Fruit fly (Drosophila melanogaster) whole organism, adult: ENCODE data around the gene Aos1.
"Not testable (repeated sequence)": the region's sequence is repeated elsewhere in the genome, so short reads cannot be mapped to it uniquely, and the experiment has no call there.

Source experiments
- CG11617 ChIP-seq: fragments of 200-800 bp; sonication (Bioruptor generic); optimal IDR thresholded peaks from 2 replicates; lab custom pipeline; 2017; ENCODE audit warnings: mild to moderate bottlenecking, missing biosample characterization, missing genetic modification reagents, missing genetic modification characterization
- CG12768 ChIP-seq: fragments of 200-800 bp; sonication (Bioruptor generic); optimal IDR thresholded peaks from 2 replicates; lab custom pipeline; 2017; ENCODE audit warnings: missing biosample characterization, missing genetic modification characterization, mild to moderate bottlenecking, moderate library complexity, missing genetic modification reagents
- CG14711 ChIP-seq: fragments of 200-800 bp; sonication (Bioruptor generic); optimal IDR thresholded peaks from 2 replicates; lab custom pipeline; 2018; ENCODE audit warnings: missing biosample characterization, mild to moderate bottlenecking, missing genetic modification characterization, moderate library complexity
- CG1620 ChIP-seq: fragments of 200-800 bp; sonication (Bioruptor generic); optimal IDR thresholded peaks from 2 replicates; lab custom pipeline; 2016; ENCODE audit warnings: missing biosample characterization, missing genetic modification characterization
- CG33017 ChIP-seq: fragments of 200-800 bp; sonication (Bioruptor generic); optimal IDR thresholded peaks from 2 replicates; lab custom pipeline; 2018; ENCODE audit warnings: missing biosample characterization, mild to moderate bottlenecking, missing genetic modification characterization, moderate library complexity
- CG5204 ChIP-seq: fragments of 200-800 bp; sonication (Bioruptor generic); optimal IDR thresholded peaks from 2 replicates; lab custom pipeline; 2016; ENCODE audit warnings: missing biosample characterization, missing genetic modification characterization
- CG7045 ChIP-seq: fragments of 200-800 bp; sonication (Bioruptor generic); optimal IDR thresholded peaks from 2 replicates; lab custom pipeline; 2017; ENCODE audit warnings: missing biosample characterization, mild to moderate bottlenecking, missing genetic modification characterization
- CG7101 ChIP-seq: fragments of 200-800 bp; sonication (Bioruptor generic); optimal IDR thresholded peaks from 2 replicates; lab custom pipeline; 2018; ENCODE audit warnings: missing biosample characterization, mild to moderate bottlenecking, missing genetic modification characterization, moderate library complexity
- Clk ChIP-seq: fragments of 200-800 bp; sonication (Bioruptor generic); optimal IDR thresholded peaks from 2 replicates; lab custom pipeline; 2017; ENCODE audit warnings: missing biosample characterization, missing genetic modification characterization
- Crg-1 ChIP-seq: fragments of 200-800 bp; sonication (Bioruptor generic); optimal IDR thresholded peaks from 2 replicates; lab custom pipeline; 2016; ENCODE audit warnings: missing biosample characterization, missing genetic modification characterization
- Hr96 ChIP-seq: fragments of 200-800 bp; sonication (Bioruptor generic); optimal IDR thresholded peaks from 2 replicates; lab custom pipeline; 2016; ENCODE audit warnings: missing biosample characterization, missing genetic modification characterization
- Mnt ChIP-seq: fragments of 200-800 bp; sonication (Bioruptor generic); optimal IDR thresholded peaks from 2 replicates; lab custom pipeline; 2016; ENCODE audit warnings: missing biosample characterization, mild to moderate bottlenecking, missing genetic modification characterization
- bab1 ChIP-seq: fragments of 200-800 bp; sonication (Bioruptor generic); optimal IDR thresholded peaks from 3 replicates; lab custom pipeline; 2019; ENCODE audit warnings: missing biosample characterization, mild to moderate bottlenecking, missing genetic modification characterization, moderate library complexity
- cic ChIP-seq: fragments of 200-800 bp; sonication (Bioruptor generic); optimal IDR thresholded peaks from 2 replicates; lab custom pipeline; 2017; ENCODE audit warnings: missing biosample characterization, mild to moderate bottlenecking, missing genetic modification characterization, moderate library complexity
- cnc ChIP-seq, 2 experiments: fragments of >200 bp; optimal IDR thresholded peaks; 2 replicates each; lab custom pipeline; 2017
- kay ChIP-seq: fragments of 200-800 bp; sonication (Bioruptor generic); peaks from one replicate; lab custom pipeline; 2016; ENCODE audit warnings: missing biosample characterization, missing genetic modification characterization, borderline replicate concordance
- ovo ChIP-seq: fragments of 200-800 bp; sonication (Bioruptor generic); optimal IDR thresholded peaks from 2 replicates; lab custom pipeline; 2016; ENCODE audit warnings: missing biosample characterization, missing genetic modification characterization
- pad ChIP-seq: fragments of 200-800 bp; sonication (Bioruptor generic); optimal IDR thresholded peaks from 3 replicates; lab custom pipeline; 2017; ENCODE audit warnings: missing biosample characterization, missing genetic modification characterization, mild to moderate bottlenecking, moderate library complexity, missing genetic modification reagents
- tj ChIP-seq: fragments of 200-800 bp; sonication (Bioruptor generic); optimal IDR thresholded peaks from 3 replicates; lab custom pipeline; 2017; ENCODE audit warnings: missing biosample characterization, mild to moderate bottlenecking, missing genetic modification characterization, moderate library complexity
- toe ChIP-seq: fragments of 200-800 bp; sonication (Bioruptor generic); optimal IDR thresholded peaks from 2 replicates; lab custom pipeline; 2016; ENCODE audit warnings: missing biosample characterization, missing genetic modification characterization

Aos1 gene

DNA sequence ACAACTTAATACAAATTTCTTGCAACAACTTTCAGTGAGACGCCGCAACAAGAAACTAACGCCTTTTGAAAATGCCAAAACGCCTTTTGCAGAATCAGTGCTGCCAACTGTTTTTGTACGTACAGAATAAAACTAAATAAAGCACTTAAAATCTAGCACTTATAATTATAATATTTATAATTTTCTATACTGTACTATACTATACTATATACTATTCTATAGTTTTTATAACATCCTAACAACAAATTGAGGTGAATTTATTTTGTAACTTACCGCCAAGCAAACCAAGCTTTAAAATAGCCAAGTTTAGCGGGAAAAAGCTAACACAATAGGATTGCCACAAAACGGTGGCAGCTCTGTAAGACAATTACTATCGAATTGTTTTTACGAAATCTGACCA is at the start of gene Aos1, which contains the start of gene Srlp:
Gene Aos1 (minus strand): TSS at position 59 of the 400 bp plus-strand sequence.
Gene Srlp (plus strand): TSS at position 335 of the 400 bp plus-strand sequence.
- peak; percentile 28 for TF ChIP-seq CG12768 (GFP tag; lab: Kevin White, UChicago)
- TF ChIP-seq Crg-1 = peak; percentile 10
- TF ChIP-seq CG5204 (GFP tag; lab: Kevin White, UChicago) = no peak
- peak; percentile 38 for TF ChIP-seq CG7045 (GFP tag; lab: Kevin White, UChicago)
- TF ChIP-seq CG11617 (GFP tag; lab: Kevin White, UChicago) = peak; percentile 72
- TF ChIP-seq CG1620 = no peak
- TF ChIP-seq tj (GFP tag; lab: Kevin White, UChicago) = peak; percentile 12
- peak in 1 of 2 experiments; percentile 10 for TF ChIP-seq cnc (optimal IDR thresholded peaks at IDR 0.05; lab: Kevin White, UChicago)
- TF ChIP-seq pad (GFP tag; lab: Kevin White, UChicago) = peak; percentile 39
- TF ChIP-seq CG7101 (tag; lab: Kevin White, UChicago) = peak; percentile 56
- peak; percentile 7 for TF ChIP-seq cic (GFP tag; lab: Kevin White, UChicago)
- peak; percentile 91 for TF ChIP-seq CG14711 (tag; lab: Kevin White, UChicago)
- TF ChIP-seq Hr96 = no peak
- no peak for TF ChIP-seq kay (GFP tag; lab: Kevin White, UChicago)
- peak; percentile 67 for TF ChIP-seq bab1 (GFP tag; lab: Kevin White, UChicago)
- peak; percentile 51 for TF ChIP-seq Mnt
- peak; percentile 16 for TF ChIP-seq ovo (GFP tag; lab: Kevin White, UChicago)
- no peak for TF ChIP-seq toe (GFP tag; lab: Kevin White, UChicago)
- peak; percentile 31 for TF ChIP-seq CG33017 (tag; lab: Kevin White, UChicago)
- TF ChIP-seq Clk = peak; percentile 32

DNA sequence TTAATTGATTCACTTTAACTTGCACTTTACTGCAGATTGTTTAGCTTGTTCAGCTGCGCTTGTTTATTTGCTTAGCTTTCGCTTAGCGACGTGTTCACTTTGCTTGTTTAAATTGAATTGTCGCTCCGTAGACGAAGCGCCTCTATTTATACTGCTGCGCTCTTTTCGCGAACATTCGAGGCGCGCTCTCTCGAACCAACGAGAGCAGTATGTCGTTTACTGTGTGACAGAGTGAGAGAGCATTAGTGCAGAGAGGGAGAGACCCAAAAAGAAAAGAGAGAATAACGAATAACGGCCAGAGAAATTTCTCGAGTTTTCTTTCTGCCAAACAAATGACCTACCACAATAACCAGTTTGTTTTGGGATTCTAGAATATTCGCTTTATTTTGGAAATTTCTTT is 34.1 kb upstream of the Aos1 start, which contains the start of gene Hsp70Ba:
Gene Hsp70Ba (minus strand): TSS at position 102 of the 400 bp plus-strand sequence.
- not testable (repeated sequence) for TF ChIP-seq bab1 (GFP tag; lab: Kevin White, UChicago); CG12768 (GFP tag; lab: Kevin White, UChicago); CG7101 (tag; lab: Kevin White, UChicago)

DNA sequence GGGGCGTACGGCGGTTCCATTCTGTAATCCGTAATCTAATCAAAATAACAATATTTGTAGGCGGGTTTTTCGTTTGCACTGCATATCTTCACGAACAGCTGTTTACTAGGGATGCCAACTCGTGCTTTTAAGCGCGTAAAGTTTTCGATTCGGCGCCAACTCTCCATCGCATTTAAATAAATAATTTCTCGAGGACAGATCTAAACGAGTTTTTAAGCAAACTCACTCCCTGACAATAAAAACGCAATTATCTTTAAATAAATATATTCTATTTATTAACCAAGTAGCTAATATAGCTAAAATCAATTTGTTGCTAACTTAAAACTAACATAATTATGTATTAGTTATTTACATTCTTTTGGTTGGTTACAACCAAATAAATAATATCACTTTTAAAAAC is 31.6 kb upstream of the Aos1 start, which contains the start of gene CG5608:
Gene CG5608 (minus strand): TSS at position 101 of the 400 bp plus-strand sequence.
- not testable (repeated sequence) for TF ChIP-seq ovo (GFP tag; lab: Kevin White, UChicago); Clk; cnc (optimal IDR thresholded peaks at IDR 0.05; lab: Kevin White, UChicago)

DNA sequence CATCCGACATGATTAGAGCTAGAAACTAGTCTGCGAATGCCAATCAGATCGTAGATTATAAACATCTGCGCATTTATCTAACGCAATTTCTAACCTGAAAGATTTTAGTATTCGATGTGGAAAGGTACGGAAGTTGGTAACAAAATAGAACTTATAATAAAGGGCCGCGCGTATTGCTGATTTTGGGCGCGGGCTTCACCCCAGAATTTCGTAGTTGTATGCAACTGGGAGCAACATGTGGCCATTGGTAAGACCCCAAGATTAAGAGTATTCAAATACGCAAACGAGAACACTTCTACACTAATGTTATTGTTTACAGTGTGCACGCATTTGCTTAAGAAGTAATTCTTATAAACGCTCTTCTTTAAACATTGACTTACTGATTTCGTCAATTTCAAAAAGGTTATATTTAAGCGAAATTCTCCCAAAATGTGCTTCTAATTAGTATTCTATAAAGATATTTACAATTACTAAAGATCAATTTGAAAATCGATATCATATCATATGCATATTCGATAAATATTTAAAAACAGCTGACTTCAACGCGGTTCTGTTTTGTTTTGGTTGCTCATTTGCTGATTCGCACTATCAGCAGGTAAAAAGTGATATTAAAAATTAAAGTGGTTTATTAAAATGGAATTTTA is 26.4 kb upstream of the Aos1 start, which contains the start of the genes CG5961 and Polr3C:
Gene CG5961 (minus strand): TSS at position 416 of the 644 bp plus-strand sequence.
Gene Polr3C (plus strand): TSS at position 536 of the 644 bp plus-strand sequence.
- no peak for TF ChIP-seq CG5204 (GFP tag; lab: Kevin White, UChicago)
- TF ChIP-seq bab1 (GFP tag; lab: Kevin White, UChicago) = peak; percentile 49
- no peak for TF ChIP-seq ovo (GFP tag; lab: Kevin White, UChicago)
- no peak for TF ChIP-seq Hr96
- TF ChIP-seq toe (GFP tag; lab: Kevin White, UChicago) = no peak
- no peak for TF ChIP-seq CG11617 (GFP tag; lab: Kevin White, UChicago)
- no peak for TF ChIP-seq Crg-1
- no peak for TF ChIP-seq CG7045 (GFP tag; lab: Kevin White, UChicago)
- no peak for TF ChIP-seq CG14711 (tag; lab: Kevin White, UChicago)
- peak; percentile 39 for TF ChIP-seq cic (GFP tag; lab: Kevin White, UChicago)
- TF ChIP-seq Mnt = peak; percentile 82
- TF ChIP-seq CG7101 (tag; lab: Kevin White, UChicago) = peak; percentile 16
- no peak for TF ChIP-seq CG12768 (GFP tag; lab: Kevin White, UChicago)
- TF ChIP-seq pad (GFP tag; lab: Kevin White, UChicago) = no peak
- TF ChIP-seq CG1620 = no peak
- TF ChIP-seq CG33017 (tag; lab: Kevin White, UChicago) = no peak
- no peak for TF ChIP-seq Clk
- no peak for TF ChIP-seq cnc (optimal IDR thresholded peaks at IDR 0.05; lab: Kevin White, UChicago)
- TF ChIP-seq tj (GFP tag; lab: Kevin White, UChicago) = peak; percentile 85
- no peak for TF ChIP-seq kay (GFP tag; lab: Kevin White, UChicago)

DNA sequence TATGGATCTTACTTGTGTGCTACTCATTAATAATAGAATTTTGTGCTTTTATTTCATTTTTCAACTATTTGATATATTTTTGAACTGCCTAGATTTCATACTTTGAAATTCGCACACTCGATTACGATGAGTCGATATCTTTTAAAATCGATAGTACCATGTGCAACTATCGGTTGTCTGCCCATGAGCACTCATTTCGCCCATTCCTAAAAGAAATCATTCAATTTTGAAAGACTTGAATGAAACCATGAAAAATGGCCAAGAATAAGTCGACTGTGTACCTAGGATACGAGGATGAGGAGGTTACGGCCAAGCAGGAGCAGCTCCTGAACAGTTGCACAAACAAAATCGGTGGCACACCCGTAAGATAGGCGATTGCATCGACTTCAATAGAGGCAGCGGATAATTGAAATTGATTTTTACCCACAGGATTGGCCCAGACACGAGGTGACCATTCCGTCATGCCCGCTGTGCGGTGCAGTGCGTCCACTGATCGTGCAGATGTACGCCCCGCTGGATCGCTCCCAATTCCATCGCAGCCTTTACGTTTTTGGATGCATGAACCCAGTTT is 22.8 kb upstream of the Aos1 start, which contains the start of gene trus:
Gene trus (plus strand): TSS at position 204 of the 571 bp plus-strand sequence.
- TF ChIP-seq kay (GFP tag; lab: Kevin White, UChicago) (no peak), CG1620 (no peak), Hr96 (no peak), CG7101 (tag; lab: Kevin White, UChicago) (peak; percentile 10), CG12768 (GFP tag; lab: Kevin White, UChicago) (no peak), bab1 (GFP tag; lab: Kevin White, UChicago) (peak; percentile 64), CG11617 (GFP tag; lab: Kevin White, UChicago) (no peak), Mnt (peak; percentile 84)

DNA sequence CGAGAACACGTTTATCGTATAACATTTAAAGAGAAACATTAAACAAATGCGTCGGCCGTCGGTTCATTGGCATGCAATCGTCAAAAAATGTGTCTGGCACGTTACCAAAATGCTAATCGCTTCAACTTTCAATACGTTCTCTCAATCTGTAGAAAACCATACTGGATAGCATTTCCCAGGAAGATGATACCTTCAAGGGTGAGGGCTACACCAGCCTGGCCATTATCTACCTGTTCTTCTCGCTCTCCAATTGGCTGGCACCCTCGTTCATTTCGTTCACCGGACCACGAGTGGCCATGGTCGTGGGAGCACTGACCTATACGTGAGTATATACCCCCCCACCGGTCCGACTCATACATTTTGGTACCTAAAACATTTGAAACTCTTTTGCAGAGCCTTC is 20.9 kb upstream of the Aos1 start:
- TF ChIP-seq CG7101 (tag; lab: Kevin White, UChicago) (no peak), CG7045 (GFP tag; lab: Kevin White, UChicago) (no peak)
